Worm (Caenorhabditis elegans) whole organism, L4/young adult: ENCODE data around the gene F36D3.5.

Experiments used
- W03F9.2 ChIP-seq: fragments of 150-350 bp; optimal IDR thresholded peaks from 2 replicates; lab custom pipeline; 2014; ENCODE audit warnings: missing biosample characterization, missing genetic modification characterization
- him-1 ChIP-seq: sonication (generic microtip); optimal IDR thresholded peaks from 2 replicates; lab custom pipeline; 2016; ENCODE audit warnings: missing genotype, missing genetic modification reagents, missing genetic modification characterization, missing compliant biosample characterization

DNA sequence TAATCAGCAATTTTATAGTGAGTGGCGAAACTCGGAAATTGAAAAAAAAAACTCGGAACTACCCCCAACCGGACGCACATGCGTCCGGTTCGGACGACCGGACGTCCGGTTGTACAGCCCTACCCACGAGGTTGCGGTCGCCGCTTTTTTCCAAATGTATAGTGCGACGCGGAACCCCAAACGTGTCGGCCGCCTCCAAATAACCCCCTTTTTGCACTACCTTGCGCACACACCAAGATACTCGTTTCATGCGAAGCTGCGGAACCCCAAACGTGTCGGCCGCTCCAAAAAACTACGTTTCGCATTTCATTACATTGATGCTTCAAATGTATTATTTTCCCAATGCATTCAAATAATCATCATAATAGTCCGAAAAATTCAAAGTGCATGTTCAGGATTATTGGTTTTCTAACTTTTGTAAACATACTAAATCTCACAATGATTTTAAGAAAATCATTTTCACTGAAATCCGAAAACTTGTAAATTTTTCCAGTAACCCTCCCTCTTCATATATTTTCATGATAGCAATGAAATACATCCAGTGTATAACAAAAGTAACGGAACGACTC lies 43.0 kb downstream of the F36D3.5 start, which contains the start of gene srw-35:
- TF ChIP-seq W03F9.2 (tag; lab: Kevin White, UChicago): no peak
- TF ChIP-seq him-1 (tag; lab: Kevin White, UChicago): no peak
